Worm (Caenorhabditis elegans) whole organism, L3 larva: ENCODE results near the gene cnd-1.

Experiments
- ceh-28 ChIP-seq: fragments of 150-350 bp; optimal IDR thresholded peaks from 2 replicates; lab custom pipeline; 2014; ENCODE audit warnings: missing biosample characterization, missing genetic modification reagents, missing genetic modification characterization
- ceh-9 ChIP-seq: sonication (generic microtip); optimal IDR thresholded peaks from 2 replicates; lab custom pipeline; 2018; ENCODE audit warnings: missing biosample characterization, missing genetic modification characterization
- daf-12 ChIP-seq: fragments of 150-350 bp; optimal IDR thresholded peaks from 2 replicates; lab custom pipeline; 2014; ENCODE audit warnings: missing biosample characterization, missing genetic modification reagents, missing genetic modification characterization
- egl-27 ChIP-seq: sonication (generic microtip); optimal IDR thresholded peaks from 4 replicates; lab custom pipeline; 2017; ENCODE audit warnings: missing biosample characterization, missing genetic modification reagents, missing genetic modification characterization
- egl-5 ChIP-seq: fragments of 150-350 bp; optimal IDR thresholded peaks from 2 replicates; lab custom pipeline; 2017; ENCODE audit warnings: missing biosample characterization, missing genetic modification reagents, missing genetic modification characterization, inconsistent platforms
- elt-2 ChIP-seq: sonication (generic microtip); optimal IDR thresholded peaks from 2 replicates; lab custom pipeline; 2016; ENCODE audit warnings: missing genetic modification reagents, mild to moderate bottlenecking, missing genetic modification characterization, missing compliant biosample characterization
- elt-3 ChIP-seq, 3 experiments: fragments of 150-350 bp in 1 of 3; sonication (generic microtip) in 2 of 3; optimal IDR thresholded peaks; 2 replicates in 2 of 3; 4 replicates in 1 of 3; lab custom pipeline; 2014 to 2017; ENCODE audit warnings: missing biosample characterization in 3 of 3, missing genetic modification characterization in 3 of 3
- eor-1 ChIP-seq, 2 experiments: fragments of 150-350 bp; optimal IDR thresholded peaks; 2 replicates each; lab custom pipeline; 2014 to 2018; ENCODE audit warnings: missing biosample characterization in 2 of 2, missing genetic modification characterization in 2 of 2
- fkh-10 ChIP-seq: sonication (generic microtip); optimal IDR thresholded peaks from 2 replicates; lab custom pipeline; 2017; ENCODE audit warnings: missing biosample characterization, missing genetic modification reagents, missing genetic modification characterization
- hmg-11 ChIP-seq: sonication (generic microtip); optimal IDR thresholded peaks from 2 replicates; lab custom pipeline; 2016; ENCODE audit warnings: missing genetic modification characterization, missing compliant biosample characterization
- lin-15B ChIP-seq: fragments of 150-350 bp; optimal IDR thresholded peaks from 2 replicates; lab custom pipeline; 2014; ENCODE audit warnings: missing biosample characterization, missing genetic modification characterization
- lin-39 ChIP-seq: fragments of 150-350 bp; optimal IDR thresholded peaks from 2 replicates; lab custom pipeline; 2018; ENCODE audit warnings: missing biosample characterization, missing genetic modification reagents, missing genetic modification characterization
- lsy-12 ChIP-seq: sonication (generic microtip); optimal IDR thresholded peaks from 2 replicates; lab custom pipeline; 2016; ENCODE audit warnings: mild to moderate bottlenecking, missing genetic modification characterization, missing compliant biosample characterization
- mdl-1 ChIP-seq: fragments of 150-350 bp; optimal IDR thresholded peaks from 2 replicates; lab custom pipeline; 2014; ENCODE audit warnings: missing biosample characterization, missing genetic modification characterization
- mml-1 ChIP-seq: fragments of 150-350 bp; sonication (generic microtip); optimal IDR thresholded peaks from 3 replicates; lab custom pipeline; 2014; ENCODE audit warnings: missing biosample characterization, missing genetic modification characterization
- nfya-1 ChIP-seq: sonication (generic microtip); optimal IDR thresholded peaks from 2 replicates; lab custom pipeline; 2017; ENCODE audit warnings: missing genetic modification characterization, mild to moderate bottlenecking, missing compliant biosample characterization, antibody characterized with exemption, moderate library complexity; ENCODE audit not compliant: insufficient read depth
- nhr-11 ChIP-seq: fragments of 150-350 bp; optimal IDR thresholded peaks from 2 replicates; lab custom pipeline; 2014; ENCODE audit warnings: missing biosample characterization, missing genetic modification characterization
- nhr-23 ChIP-seq: fragments of 150-350 bp; optimal IDR thresholded peaks from 2 replicates; lab custom pipeline; 2014; ENCODE audit warnings: missing biosample characterization, missing genetic modification reagents, missing genetic modification characterization
- nhr-237 ChIP-seq: fragments of 150-350 bp; optimal IDR thresholded peaks from 2 replicates; lab custom pipeline; 2014; ENCODE audit warnings: missing biosample characterization, missing genetic modification characterization
- nhr-28 ChIP-seq: fragments of 150-350 bp; optimal IDR thresholded peaks from 2 replicates; lab custom pipeline; 2014; ENCODE audit warnings: missing biosample characterization, missing genetic modification characterization
- nhr-43 ChIP-seq: sonication (generic microtip); optimal IDR thresholded peaks from 2 replicates; lab custom pipeline; 2016; ENCODE audit warnings: mild to moderate bottlenecking, missing genetic modification characterization, missing compliant biosample characterization; ENCODE audit not compliant: poor library complexity, severe bottlenecking
- nhr-67 ChIP-seq: fragments of 150-350 bp; optimal IDR thresholded peaks from 2 replicates; lab custom pipeline; 2014; ENCODE audit warnings: missing biosample characterization, missing genetic modification characterization
- pha-4 ChIP-seq: fragments of 150-350 bp; optimal IDR thresholded peaks from 2 replicates; lab custom pipeline; 2014; ENCODE audit warnings: missing biosample characterization, missing genetic modification reagents, missing genetic modification characterization
- pqm-1 ChIP-seq: fragments of 150-350 bp; optimal IDR thresholded peaks from 2 replicates; lab custom pipeline; 2017; ENCODE audit warnings: missing biosample characterization, missing genetic modification characterization, inconsistent platforms
- snpc-4 ChIP-seq: fragments of 150-350 bp; optimal IDR thresholded peaks from 2 replicates; lab custom pipeline; 2014; ENCODE audit warnings: missing biosample characterization, missing genetic modification characterization
- unc-62 ChIP-seq: fragments of 150-350 bp; sonication (generic microtip); optimal IDR thresholded peaks from 4 replicates; lab custom pipeline; 2014; ENCODE audit warnings: missing biosample characterization, missing genetic modification reagents, missing genetic modification characterization
- zag-1 ChIP-seq: fragments of 150-350 bp; optimal IDR thresholded peaks from 2 replicates; lab custom pipeline; 2014; ENCODE audit warnings: missing biosample characterization, missing genetic modification characterization
- ztf-11 ChIP-seq: fragments of 150-350 bp; optimal IDR thresholded peaks from 2 replicates; lab custom pipeline; 2014; ENCODE audit warnings: missing biosample characterization, missing genetic modification characterization
- ztf-4 ChIP-seq: fragments of 150-350 bp; optimal IDR thresholded peaks from 2 replicates; lab custom pipeline; 2014; ENCODE audit warnings: missing biosample characterization, missing genetic modification characterization

cnd-1 gene

ce11 chrIII:5195690-5196089, 48.7 kb downstream of the cnd-1 start, which contains the start of gene moc-6:
moc-6 (plus strand) TSS chrIII:5195990.
- TF ChIP-seq ceh-28 (peak; percentile 12), zag-1 (tag; lab: Kevin White, UChicago) (no peak), nhr-237 (tag; lab: Kevin White, UChicago) (no peak), unc-62 (GFP tag; lab: Kevin White, UChicago) (no peak), lin-39 (no peak), ztf-11 (tag; lab: Kevin White, UChicago) (no peak), fkh-10 (GFP tag; lab: Kevin White, UChicago) (no peak), elt-3 (tag; optimal IDR thresholded peaks at IDR 0.05; lab: Kevin White, UChicago) (no peak), ceh-9 (tag; lab: Kevin White, UChicago) (no peak)

- TF ChIP-seq ztf-11 (tag; lab: Kevin White, UChicago) (no peak), pha-4 (peak; percentile 3)
Observed at ce11 chrIII:5193266-5193665, 51.2 kb downstream of the cnd-1 start.

- TF ChIP-seq nhr-43 (no peak), lin-15B (tag; lab: Kevin White, UChicago) (peak; percentile 83), snpc-4 (peak; percentile 31), elt-2 (tag; lab: Kevin White, UChicago) (peak; percentile 9), nhr-67 (tag; lab: Kevin White, UChicago) (no peak), eor-1 (tag; optimal IDR thresholded peaks at IDR 0.05; lab: Kevin White, UChicago) (no peak), hmg-11 (peak; percentile 3), ceh-9 (tag; lab: Kevin White, UChicago) (no peak), mml-1 (no peak), pha-4 (peak; percentile 66), mdl-1 (tag; lab: Kevin White, UChicago) (no peak), lsy-12 (no peak), nhr-23 (tag; lab: Kevin White, UChicago) (peak; percentile 52), pqm-1 (tag; lab: Kevin White, UChicago) (no peak), egl-27 (no peak), nhr-11 (tag; lab: Kevin White, UChicago) (no peak), nhr-28 (tag; lab: Kevin White, UChicago) (no peak), egl-5 (tag; lab: Kevin White, UChicago) (no peak), ztf-4 (tag; lab: Kevin White, UChicago) (no peak), nfya-1 (tag; lab: Kevin White, UChicago) (peak; percentile 0), daf-12 (tag; lab: Kevin White, UChicago) (no peak)
- TF ChIP-seq, all 47 proteins: peak for 7
Observed at ce11 chrIII:5190671-5191174, 53.7 kb downstream of the cnd-1 start, which contains the start of gene hira-1. hira-1 (plus strand) TSS chrIII:5191124.
